Fruit fly (Drosophila melanogaster) whole organism, embryonic: ENCODE data around the gene Bace.

Experiments
- Ada2b ChIP-seq: fragments of 200-800 bp; sonication (Bioruptor generic); IDR thresholded peaks from 2 replicates; pipeline ENCODE4 v1.3.6; 2022; ENCODE audit warnings: missing biosample characterization, missing genetic modification characterization
- Antp ChIP-seq: fragments of 200-800 bp; sonication (Bioruptor generic); optimal IDR thresholded peaks from 3 replicates; lab custom pipeline; 2016; ENCODE audit warnings: missing biosample characterization, missing genetic modification characterization
- CG10209 ChIP-seq: fragments of 200-800 bp; sonication (Bioruptor generic); optimal IDR thresholded peaks from 3 replicates; lab custom pipeline; 2017; ENCODE audit warnings: missing biosample characterization, mild to moderate bottlenecking, missing genetic modification characterization, missing genetic modification reagents
- CG12391 ChIP-seq: fragments of 200-800 bp; sonication (Bioruptor generic); optimal IDR thresholded peaks from 3 replicates; lab custom pipeline; 2018; ENCODE audit warnings: missing biosample characterization, mild to moderate bottlenecking, missing genetic modification characterization, moderate library complexity
- CG12659 ChIP-seq: fragments of 200-800 bp; sonication (Bioruptor generic); optimal IDR thresholded peaks from 3 replicates; lab custom pipeline; 2017; ENCODE audit warnings: mild to moderate bottlenecking, missing biosample characterization, missing genetic modification reagents, missing genetic modification characterization
- CG13424 ChIP-seq: fragments of 200-800 bp; sonication (Bioruptor generic); optimal IDR thresholded peaks from 2 replicates; lab custom pipeline; 2019; ENCODE audit warnings: missing biosample characterization, mild to moderate bottlenecking, missing genetic modification characterization, moderate library complexity
- CG14667 ChIP-seq: fragments of 200-800 bp; sonication (Bioruptor generic); IDR thresholded peaks from 2 replicates; pipeline ENCODE4 v1.3.6; 2022; ENCODE audit warnings: missing biosample characterization, missing genetic modification characterization
- CG15073 ChIP-seq: fragments of 200-800 bp; sonication (Bioruptor generic); optimal IDR thresholded peaks from 2 replicates; lab custom pipeline; 2016; ENCODE audit warnings: missing biosample characterization, missing genetic modification characterization
- CG17186 ChIP-seq: fragments of 200-800 bp; sonication (Bioruptor generic); optimal IDR thresholded peaks from 3 replicates; lab custom pipeline; 2017; ENCODE audit warnings: missing biosample characterization, missing genetic modification reagents, missing genetic modification characterization
- CG17568 ChIP-seq: fragments of 200-800 bp; sonication (Bioruptor generic); optimal IDR thresholded peaks from 2 replicates; lab custom pipeline; 2018; ENCODE audit warnings: missing biosample characterization, mild to moderate bottlenecking, missing genetic modification characterization, moderate library complexity
- CG18764 ChIP-seq: fragments of 200-800 bp; sonication (Bioruptor generic); optimal IDR thresholded peaks from 3 replicates; lab custom pipeline; 2016; ENCODE audit warnings: missing biosample characterization, missing genetic modification characterization
- CG3065 ChIP-seq: fragments of 200-800 bp; sonication (Bioruptor generic); optimal IDR thresholded peaks from 2 replicates; lab custom pipeline; 2016; ENCODE audit warnings: missing biosample characterization, missing genetic modification characterization
- CG31224 ChIP-seq: fragments of 200-800 bp; sonication (Bioruptor generic); IDR thresholded peaks from 2 replicates; pipeline ENCODE4 v1.3.6; 2022; ENCODE audit warnings: missing biosample characterization, missing genetic modification characterization
- CG3163 ChIP-seq: fragments of 200-800 bp; sonication (Bioruptor generic); optimal IDR thresholded peaks from 3 replicates; lab custom pipeline; 2016; ENCODE audit warnings: missing biosample characterization, missing genetic modification characterization
- CG32767 ChIP-seq: fragments of 200-800 bp; sonication (Bioruptor generic); IDR thresholded peaks from 2 replicates; pipeline ENCODE4 v1.3.6; 2022; ENCODE audit warnings: missing biosample characterization, missing genetic modification characterization
- CG3995 ChIP-seq: fragments of 200-800 bp; sonication (Bioruptor generic); optimal IDR thresholded peaks from 3 replicates; lab custom pipeline; 2016; ENCODE audit warnings: missing biosample characterization, missing genetic modification characterization
- CG4360 ChIP-seq: fragments of 200-800 bp; sonication (Bioruptor generic); IDR thresholded peaks from 2 replicates; pipeline ENCODE4 v1.3.6; 2022; ENCODE audit warnings: missing biosample characterization, missing genetic modification characterization
- CG7271 ChIP-seq: fragments of 200-800 bp; sonication (Bioruptor generic); optimal IDR thresholded peaks from 2 replicates; lab custom pipeline; 2018; ENCODE audit warnings: missing biosample characterization, mild to moderate bottlenecking, missing genetic modification characterization, moderate library complexity
- CG7372 ChIP-seq: fragments of 200-800 bp; sonication (Bioruptor generic); IDR thresholded peaks from 2 replicates; pipeline ENCODE4 v1.3.6; 2022; ENCODE audit warnings: missing biosample characterization, missing genetic modification characterization
- CG7839 ChIP-seq: fragments of 200-800 bp; sonication (Bioruptor generic); optimal IDR thresholded peaks from 3 replicates; lab custom pipeline; 2018; ENCODE audit warnings: missing biosample characterization, mild to moderate bottlenecking, missing genetic modification characterization, moderate library complexity
- CG8765 ChIP-seq: fragments of 200-800 bp; sonication (Bioruptor generic); IDR thresholded peaks from 2 replicates; pipeline ENCODE4 v1.3.6; 2022; ENCODE audit warnings: missing biosample characterization, missing genetic modification characterization
- CrebB ChIP-seq: fragments of 200-800 bp; sonication (Bioruptor generic); optimal IDR thresholded peaks from 3 replicates; lab custom pipeline; 2018; ENCODE audit warnings: missing biosample characterization, mild to moderate bottlenecking, missing genetic modification characterization
- Dp ChIP-seq: fragments of 200-800 bp; sonication (Bioruptor generic); optimal IDR thresholded peaks from 2 replicates; lab custom pipeline; 2018; ENCODE audit warnings: missing biosample characterization, mild to moderate bottlenecking, missing genetic modification characterization, moderate library complexity
- E2f2 ChIP-seq: fragments of 200-800 bp; sonication (Bioruptor generic); IDR thresholded peaks from 2 replicates; pipeline ENCODE4 v1.3.6; 2022; ENCODE audit warnings: missing biosample characterization, missing genetic modification characterization
- H15 ChIP-seq: fragments of 200-800 bp; sonication (Bioruptor generic); IDR thresholded peaks from 3 replicates; pipeline ENCODE4 v1.3.6; 2022; ENCODE audit warnings: missing biosample characterization, missing genetic modification characterization
- HmgD ChIP-seq: fragments of 200-800 bp; sonication (Bioruptor generic); optimal IDR thresholded peaks from 3 replicates; lab custom pipeline; 2016; ENCODE audit warnings: missing biosample characterization, missing genetic modification characterization
- Lpt ChIP-seq: fragments of >200 bp; optimal IDR thresholded peaks from 2 replicates; lab custom pipeline; 2018; ENCODE audit warnings: missing biosample characterization, missing genetic modification characterization
- MTF-1 ChIP-seq: fragments of 200-800 bp; sonication (Bioruptor generic); optimal IDR thresholded peaks from 2 replicates; lab custom pipeline; 2018; ENCODE audit warnings: missing biosample characterization, mild to moderate bottlenecking, missing genetic modification characterization, borderline replicate concordance
- Max ChIP-seq: fragments of 200-800 bp; sonication (Bioruptor generic); optimal IDR thresholded peaks from 2 replicates; lab custom pipeline; 2016; ENCODE audit warnings: missing biosample characterization, mild to moderate bottlenecking, missing genetic modification characterization
- Med ChIP-seq: fragments of 200-800 bp; sonication (Bioruptor generic); peaks from one replicate; lab custom pipeline; 2016; ENCODE audit warnings: missing biosample characterization, missing genetic modification characterization, mild to moderate bottlenecking, inconsistent platforms, moderate library complexity
- Neu2 ChIP-seq: fragments of 200-800 bp; sonication (Bioruptor generic); optimal IDR thresholded peaks from 3 replicates; lab custom pipeline; 2016; ENCODE audit warnings: missing biosample characterization, missing genetic modification characterization, borderline replicate concordance
- Oli ChIP-seq: fragments of 200-800 bp; sonication (Bioruptor generic); optimal IDR thresholded peaks from 2 replicates; lab custom pipeline; 2018; ENCODE audit warnings: missing biosample characterization, mild to moderate bottlenecking, missing genetic modification characterization, moderate library complexity
- Pdp1 ChIP-seq, 2 experiments: fragments of 200-800 bp; sonication (Bioruptor generic); optimal IDR thresholded peaks; 3 replicates each; lab custom pipeline; 2016; ENCODE audit warnings: missing biosample characterization in 2 of 2, missing genetic modification characterization in 2 of 2, mild to moderate bottlenecking in 1 of 2, moderate library complexity in 1 of 2
- bab2 ChIP-seq: fragments of 200-800 bp; sonication (Bioruptor generic); optimal IDR thresholded peaks from 2 replicates; lab custom pipeline; 2016; ENCODE audit warnings: missing biosample characterization, missing genetic modification characterization
- bowl ChIP-seq: fragments of 200-800 bp; sonication (Bioruptor generic); IDR thresholded peaks from 2 replicates; pipeline ENCODE4 v1.3.6; 2022; ENCODE audit warnings: missing biosample characterization, missing genetic modification characterization
- chm ChIP-seq: fragments of 200-800 bp; sonication (Bioruptor generic); IDR thresholded peaks from 2 replicates; pipeline ENCODE4 v1.3.6; 2022; ENCODE audit warnings: missing biosample characterization, missing genetic modification characterization
- ci ChIP-seq: fragments of 200-800 bp; sonication (Bioruptor generic); IDR thresholded peaks from 3 replicates; pipeline ENCODE4 v1.3.6; 2022; ENCODE audit warnings: missing biosample characterization, missing genetic modification characterization
- crp ChIP-seq, 2 experiments: fragments of 200-800 bp; sonication (Bioruptor generic); optimal IDR thresholded peaks; 2 replicates in 1 of 2; 3 replicates in 1 of 2; lab custom pipeline; 2017; ENCODE audit warnings: missing biosample characterization in 2 of 2, missing genetic modification characterization in 2 of 2, mild to moderate bottlenecking in 1 of 2, moderate library complexity in 1 of 2
- da ChIP-seq: fragments of 200-800 bp; sonication (Bioruptor generic); optimal IDR thresholded peaks from 2 replicates; lab custom pipeline; 2016; ENCODE audit warnings: missing biosample characterization, missing genetic modification characterization
- esg ChIP-seq: fragments of 200-800 bp; sonication (Bioruptor generic); conservative IDR thresholded peaks from 2 replicates; pipeline ENCODE4 v1.3.6; 2022; ENCODE audit warnings: missing biosample characterization, missing genetic modification characterization
- exex ChIP-seq: fragments of 200-800 bp; sonication (Bioruptor generic); optimal IDR thresholded peaks from 4 replicates; lab custom pipeline; 2018; ENCODE audit warnings: missing biosample characterization, mild to moderate bottlenecking, missing genetic modification characterization, moderate library complexity
- fd96Cb ChIP-seq: fragments of 200-800 bp; sonication (Bioruptor generic); optimal IDR thresholded peaks from 2 replicates; lab custom pipeline; 2018; ENCODE audit warnings: missing biosample characterization, mild to moderate bottlenecking, missing genetic modification characterization, moderate library complexity
- gce ChIP-seq: fragments of 200-800 bp; sonication (Bioruptor generic); IDR thresholded peaks from 3 replicates; pipeline ENCODE4 v1.3.6; 2022; ENCODE audit warnings: missing biosample characterization, missing genetic modification characterization
- grn ChIP-seq: fragments of 200-800 bp; sonication (Bioruptor generic); optimal IDR thresholded peaks from 3 replicates; lab custom pipeline; 2017; ENCODE audit warnings: missing biosample characterization, missing genetic modification characterization
- mirr ChIP-seq: fragments of 200-800 bp; sonication (Bioruptor generic); optimal IDR thresholded peaks from 3 replicates; lab custom pipeline; 2018; ENCODE audit warnings: missing biosample characterization, mild to moderate bottlenecking, missing genetic modification characterization
- pb ChIP-seq: fragments of 200-800 bp; sonication (Bioruptor generic); optimal IDR thresholded peaks from 3 replicates; lab custom pipeline; 2016; ENCODE audit warnings: missing biosample characterization, missing genetic modification characterization
- ranshi ChIP-seq: fragments of 200-800 bp; sonication (Bioruptor generic); IDR thresholded peaks from 2 replicates; pipeline ENCODE4 v1.3.6; 2022; ENCODE audit warnings: missing biosample characterization, missing genetic modification characterization
- schlank ChIP-seq: fragments of 200-800 bp; sonication (Bioruptor generic); optimal IDR thresholded peaks from 2 replicates; lab custom pipeline; 2018; ENCODE audit warnings: missing biosample characterization, mild to moderate bottlenecking, missing genetic modification characterization
- ssp ChIP-seq: fragments of 200-800 bp; sonication (Bioruptor generic); IDR thresholded peaks from 2 replicates; pipeline ENCODE4 v1.3.6; 2022; ENCODE audit warnings: missing biosample characterization, missing genetic modification characterization
- yki ChIP-seq: fragments of >200 bp; optimal IDR thresholded peaks from 3 replicates; lab custom pipeline; 2018

Gene Bace

DNA sequence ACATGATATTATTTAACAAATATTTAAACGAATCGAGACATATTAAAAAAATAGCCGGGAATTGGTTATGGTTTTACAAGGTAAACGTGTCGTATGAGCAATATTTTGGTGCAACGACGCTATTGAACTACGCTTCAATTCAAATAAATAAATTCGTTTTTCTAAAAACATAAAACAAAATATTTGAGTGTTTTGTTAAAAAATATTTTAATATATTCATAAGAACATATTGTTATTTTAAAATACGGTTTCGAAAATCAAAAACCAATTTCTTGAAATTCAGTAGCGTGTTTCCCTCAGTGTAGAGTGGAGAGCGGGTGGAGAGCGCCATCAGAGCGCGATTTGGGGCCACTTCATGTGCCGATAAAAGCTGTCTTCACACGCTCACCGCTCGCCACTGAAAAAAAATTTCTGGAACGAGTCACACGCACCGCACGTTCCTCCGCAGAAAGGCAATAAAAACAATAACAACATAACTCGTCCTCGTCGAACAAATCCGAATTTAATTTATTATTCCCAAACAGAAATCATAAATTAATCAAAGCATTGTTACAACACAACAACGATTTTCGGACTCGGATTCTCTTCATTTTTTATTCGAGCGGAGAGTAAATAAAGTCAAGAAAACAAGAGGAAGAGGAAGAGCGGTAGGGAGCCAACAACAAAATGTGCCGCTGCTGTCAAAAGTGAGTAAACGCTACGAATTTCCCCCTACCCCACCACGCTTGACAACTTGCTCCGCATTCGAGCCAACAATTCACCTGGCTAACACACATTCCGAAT lies 39.5 kb upstream of the Bace start (continued):
- peak; percentile 65 for TF ChIP-seq MTF-1
- TF ChIP-seq CG7271 (tag; lab: Kevin White, UChicago): no peak
- TF ChIP-seq crp (GFP tag; optimal IDR thresholded peaks at IDR 0.05; lab: Kevin White, UChicago): peak in 1 of 2 experiments; percentile 44
- peak; percentile 73 for TF ChIP-seq CG31224 (GFP tag; lab: Robert Waterston, UW)
- peak; percentile 55; the same call in 1 of the 3 replicates for TF ChIP-seq gce (GFP tag; lab: Robert Waterston, UW)
- no peak for TF ChIP-seq Antp
- TF ChIP-seq CG7372: peak; percentile 70
- peak; percentile 53 to 62 for TF ChIP-seq Pdp1 (GFP tag; optimal IDR thresholded peaks at IDR 0.05; lab: Kevin White, UChicago)
- TF ChIP-seq bowl (GFP tag; lab: Robert Waterston, UW): no peak
- TF ChIP-seq Dp: no peak
- TF ChIP-seq Oli (tag; lab: Kevin White, UChicago): peak; percentile 94
- TF ChIP-seq CG4360: no peak; the same call in 1 of the 2 replicates
- TF ChIP-seq CG3995 (GFP tag; lab: Kevin White, UChicago): no peak
- no peak for TF ChIP-seq Neu2
- no peak for TF ChIP-seq Lpt (GFP tag; lab: Kevin White, UChicago)
- TF ChIP-seq da (GFP tag; lab: Kevin White, UChicago): no peak
- TF ChIP-seq CrebB (tag; lab: Kevin White, UChicago): peak; percentile 31
- peak; percentile 73 for TF ChIP-seq CG32767 (GFP tag; lab: Robert Waterston, UW)
- peak; percentile 94 for TF ChIP-seq fd96Cb (tag; lab: Kevin White, UChicago)
- peak; percentile 71 for TF ChIP-seq CG3065 (GFP tag; lab: Kevin White, UChicago)
- peak; percentile 97 for TF ChIP-seq CG13424
- TF ChIP-seq CG8765 (GFP tag; lab: Robert Waterston, UW): no peak
- TF ChIP-seq CG12659 (GFP tag; lab: Kevin White, UChicago): peak; percentile 94
- no peak for TF ChIP-seq bab2 (GFP tag; lab: Kevin White, UChicago)
- TF ChIP-seq pb (GFP tag; lab: Kevin White, UChicago): peak; percentile 33
- TF ChIP-seq Max (GFP tag; lab: Kevin White, UChicago): peak; percentile 84
- TF ChIP-seq chm (GFP tag; lab: Robert Waterston, UW): no peak
- TF ChIP-seq CG3163 (GFP tag; lab: Kevin White, UChicago): peak; percentile 76
- TF ChIP-seq CG7839: peak; percentile 95
- peak; percentile 13 for TF ChIP-seq yki (lab: Kevin White, UChicago)
- peak; percentile 94 for TF ChIP-seq CG12391 (tag; lab: Kevin White, UChicago)
- no peak; the same call in none of the 2 replicates for TF ChIP-seq CG14667 (GFP tag; lab: Robert Waterston, UW)
- peak; percentile 51 for TF ChIP-seq exex
- peak; percentile 72 for TF ChIP-seq ci (GFP tag; lab: Robert Waterston, UW)
- peak; percentile 3 for TF ChIP-seq CG17186 (GFP tag; lab: Kevin White, UChicago)
- peak; percentile 70; the same call in 1 of the 3 replicates for TF ChIP-seq H15
- TF ChIP-seq Ada2b (GFP tag; lab: Robert Waterston, UW): peak; percentile 60
- TF ChIP-seq CG10209 (GFP tag; lab: Kevin White, UChicago): peak; percentile 95
- TF ChIP-seq CG15073 (GFP tag; lab: Kevin White, UChicago): peak; percentile 60
- TF ChIP-seq E2f2 (GFP tag; lab: Robert Waterston, UW): peak; percentile 59
- TF ChIP-seq esg: peak; percentile 79
- TF ChIP-seq ranshi: peak; percentile 69; the same call in 1 of the 2 replicates
- peak; percentile 69 for TF ChIP-seq ssp (GFP tag; lab: Robert Waterston, UW)
- TF ChIP-seq Med (GFP tag; lab: Kevin White, UChicago): peak; percentile 90
- no peak for TF ChIP-seq HmgD (GFP tag; lab: Kevin White, UChicago)
- TF ChIP-seq CG17568 (GFP tag; lab: Kevin White, UChicago): peak; percentile 70
- no peak for TF ChIP-seq grn
- no peak for TF ChIP-seq mirr
- peak; percentile 44 for TF ChIP-seq schlank
- peak; percentile 75 for TF ChIP-seq CG18764 (GFP tag; lab: Kevin White, UChicago)
